Worm (Caenorhabditis elegans) whole organism, mixed stage, embryonic: ENCODE data around the gene srz-78.

Experiments used
- blmp-1 ChIP-seq: fragments of 150-350 bp; optimal IDR thresholded peaks from 2 replicates; lab custom pipeline; 2014; ENCODE audit warnings: missing biosample characterization, missing genetic modification characterization
- elt-1 ChIP-seq: sonication (generic microtip); optimal IDR thresholded peaks from 2 replicates; lab custom pipeline; 2017; ENCODE audit warnings: missing genetic modification characterization, mild to moderate bottlenecking, missing compliant biosample characterization, antibody characterized with exemption, moderate library complexity, borderline replicate concordance; ENCODE audit not compliant: insufficient read depth
- elt-3 ChIP-seq: fragments of 150-350 bp; optimal IDR thresholded peaks from 2 replicates; lab custom pipeline; 2014; ENCODE audit warnings: missing biosample characterization, missing genetic modification characterization
- lin-13 ChIP-seq: fragments of 150-350 bp; optimal IDR thresholded peaks from 2 replicates; lab custom pipeline; 2014; ENCODE audit warnings: missing biosample characterization, missing genetic modification characterization
- lsy-2 ChIP-seq: fragments of 150-350 bp; optimal IDR thresholded peaks from 2 replicates; lab custom pipeline; 2014; ENCODE audit warnings: missing biosample characterization, missing genetic modification characterization
- mep-1 ChIP-seq: fragments of 150-350 bp; optimal IDR thresholded peaks from 2 replicates; lab custom pipeline; 2017; ENCODE audit warnings: missing biosample characterization, missing genetic modification reagents, missing genetic modification characterization, inconsistent platforms
- nhr-12 ChIP-seq: fragments of 150-350 bp; optimal IDR thresholded peaks from 2 replicates; lab custom pipeline; 2014; ENCODE audit warnings: missing biosample characterization, missing genetic modification characterization
- nhr-28 ChIP-seq: fragments of 150-350 bp; optimal IDR thresholded peaks from 2 replicates; lab custom pipeline; 2014; ENCODE audit warnings: missing biosample characterization, missing genetic modification characterization
- snpc-4 ChIP-seq: fragments of 150-350 bp; optimal IDR thresholded peaks from 2 replicates; lab custom pipeline; 2014; ENCODE audit warnings: missing biosample characterization, missing genetic modification characterization
- unc-62 ChIP-seq: fragments of 150-350 bp; optimal IDR thresholded peaks from 2 replicates; lab custom pipeline; 2014; ENCODE audit warnings: missing biosample characterization, missing genetic modification reagents, missing genetic modification characterization

DNA sequence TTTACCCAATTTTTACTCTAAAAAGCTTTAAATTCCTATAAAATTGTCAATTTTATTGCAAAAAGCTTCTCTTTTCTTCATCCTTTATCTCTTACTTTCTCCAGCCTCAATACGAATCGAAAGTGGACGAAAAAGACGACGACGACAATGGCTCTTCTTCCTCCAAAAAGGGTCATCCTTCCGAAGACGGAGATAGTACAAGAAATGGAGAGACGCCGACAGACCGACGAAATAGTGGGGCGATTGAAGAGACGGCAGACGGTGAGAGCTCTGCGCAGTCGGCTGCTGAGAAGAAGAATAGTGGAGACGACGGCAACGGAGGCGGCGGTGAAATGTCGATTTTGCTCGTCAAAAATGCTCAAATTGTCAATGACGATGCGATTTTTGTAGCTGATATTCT lies 27.8 kb downstream of the srz-78 start:
- TF ChIP-seq snpc-4 = no peak
- no peak for TF ChIP-seq nhr-12 (tag; lab: Kevin White, UChicago)
- no peak for TF ChIP-seq unc-62 (GFP tag; lab: Kevin White, UChicago)
- TF ChIP-seq mep-1 (tag; lab: Kevin White, UChicago) = no peak
- TF ChIP-seq elt-3 (tag; lab: Kevin White, UChicago) = no peak
- TF ChIP-seq blmp-1 (tag; lab: Kevin White, UChicago) = peak; percentile 59
- no peak for TF ChIP-seq elt-1 (tag; lab: Kevin White, UChicago)
- no peak for TF ChIP-seq lsy-2 (tag; lab: Kevin White, UChicago)
- no peak for TF ChIP-seq lin-13 (tag; lab: Kevin White, UChicago)
- TF ChIP-seq nhr-28 (tag; lab: Kevin White, UChicago) = no peak
